Worm (Caenorhabditis elegans) whole organism, L3 larva: ENCODE measurements around the gene elli-1.
A peak's percentile ranks its signal among the peaks of the same experiment; 100 is the strongest.
"Not testable (repeated sequence)": the region's sequence is repeated elsewhere in the genome, so short reads cannot be mapped to it uniquely, and the experiment has no call there.

Experiments used
- R02D3.7 ChIP-seq: fragments of 150-350 bp; optimal IDR thresholded peaks from 2 replicates; lab custom pipeline; 2014; ENCODE audit warnings: missing biosample characterization, missing genetic modification characterization
- ZK546.5 ChIP-seq: sonication (generic microtip); optimal IDR thresholded peaks from 2 replicates; lab custom pipeline; 2017; ENCODE audit warnings: missing biosample characterization, missing genetic modification characterization
- aly-2 ChIP-seq: fragments of 150-350 bp; optimal IDR thresholded peaks from 2 replicates; lab custom pipeline; 2014; ENCODE audit warnings: missing biosample characterization, missing genetic modification characterization
- ama-1 ChIP-seq: fragments of 150-350 bp; optimal IDR thresholded peaks from 2 replicates; lab custom pipeline; 2018
- ceh-28 ChIP-seq: fragments of 150-350 bp; optimal IDR thresholded peaks from 2 replicates; lab custom pipeline; 2014; ENCODE audit warnings: missing biosample characterization, missing genetic modification reagents, missing genetic modification characterization
- ceh-82 ChIP-seq: fragments of 150-350 bp; optimal IDR thresholded peaks from 2 replicates; lab custom pipeline; 2014; ENCODE audit warnings: missing biosample characterization, missing genetic modification characterization
- ceh-9 ChIP-seq: sonication (generic microtip); optimal IDR thresholded peaks from 2 replicates; lab custom pipeline; 2018; ENCODE audit warnings: missing biosample characterization, missing genetic modification characterization
- daf-12 ChIP-seq: fragments of 150-350 bp; optimal IDR thresholded peaks from 2 replicates; lab custom pipeline; 2014; ENCODE audit warnings: missing biosample characterization, missing genetic modification reagents, missing genetic modification characterization
- egl-27 ChIP-seq: sonication (generic microtip); optimal IDR thresholded peaks from 4 replicates; lab custom pipeline; 2017; ENCODE audit warnings: missing biosample characterization, missing genetic modification reagents, missing genetic modification characterization
- egl-5 ChIP-seq: fragments of 150-350 bp; optimal IDR thresholded peaks from 2 replicates; lab custom pipeline; 2017; ENCODE audit warnings: missing biosample characterization, missing genetic modification reagents, missing genetic modification characterization, inconsistent platforms
- elt-1 ChIP-seq: fragments of 150-350 bp; optimal IDR thresholded peaks from 2 replicates; lab custom pipeline; 2014; ENCODE audit warnings: missing biosample characterization, missing genetic modification characterization
- elt-2 ChIP-seq: sonication (generic microtip); optimal IDR thresholded peaks from 2 replicates; lab custom pipeline; 2016; ENCODE audit warnings: missing genetic modification reagents, mild to moderate bottlenecking, missing genetic modification characterization, missing compliant biosample characterization
- elt-3 ChIP-seq, 3 experiments: fragments of 150-350 bp in 1 of 3; sonication (generic microtip) in 2 of 3; optimal IDR thresholded peaks; 2 replicates in 2 of 3; 4 replicates in 1 of 3; lab custom pipeline; 2014 to 2017; ENCODE audit warnings: missing biosample characterization in 3 of 3, missing genetic modification characterization in 3 of 3
- eor-1 ChIP-seq, 2 experiments: fragments of 150-350 bp; optimal IDR thresholded peaks; 2 replicates each; lab custom pipeline; 2014 to 2018; ENCODE audit warnings: missing biosample characterization in 2 of 2, missing genetic modification characterization in 2 of 2
- fkh-2 ChIP-seq: fragments of 150-350 bp; optimal IDR thresholded peaks from 2 replicates; lab custom pipeline; 2014; ENCODE audit warnings: missing biosample characterization, missing genetic modification reagents, missing genetic modification characterization
- fos-1 ChIP-seq: fragments of 150-350 bp; optimal IDR thresholded peaks from 2 replicates; lab custom pipeline; 2014; ENCODE audit warnings: missing biosample characterization, missing genetic modification characterization
- jun-1 ChIP-seq: fragments of 150-350 bp; optimal IDR thresholded peaks from 2 replicates; lab custom pipeline; 2014; ENCODE audit warnings: missing biosample characterization, missing genetic modification reagents, missing genetic modification characterization
- lin-15B ChIP-seq: fragments of 150-350 bp; optimal IDR thresholded peaks from 2 replicates; lab custom pipeline; 2014; ENCODE audit warnings: missing biosample characterization, missing genetic modification characterization
- lsy-12 ChIP-seq: sonication (generic microtip); optimal IDR thresholded peaks from 2 replicates; lab custom pipeline; 2016; ENCODE audit warnings: mild to moderate bottlenecking, missing genetic modification characterization, missing compliant biosample characterization
- mml-1 ChIP-seq: fragments of 150-350 bp; sonication (generic microtip); optimal IDR thresholded peaks from 3 replicates; lab custom pipeline; 2014; ENCODE audit warnings: missing biosample characterization, missing genetic modification characterization
- nfya-1 ChIP-seq: sonication (generic microtip); optimal IDR thresholded peaks from 2 replicates; lab custom pipeline; 2017; ENCODE audit warnings: missing genetic modification characterization, mild to moderate bottlenecking, missing compliant biosample characterization, antibody characterized with exemption, moderate library complexity; ENCODE audit not compliant: insufficient read depth
- nhr-12 ChIP-seq: fragments of 150-350 bp; optimal IDR thresholded peaks from 2 replicates; lab custom pipeline; 2014; ENCODE audit warnings: missing biosample characterization, missing genetic modification characterization
- nhr-23 ChIP-seq: fragments of 150-350 bp; optimal IDR thresholded peaks from 2 replicates; lab custom pipeline; 2014; ENCODE audit warnings: missing biosample characterization, missing genetic modification reagents, missing genetic modification characterization
- nhr-237 ChIP-seq: fragments of 150-350 bp; optimal IDR thresholded peaks from 2 replicates; lab custom pipeline; 2014; ENCODE audit warnings: missing biosample characterization, missing genetic modification characterization
- nhr-25 ChIP-seq: sonication (generic microtip); optimal IDR thresholded peaks from 2 replicates; lab custom pipeline; 2017; ENCODE audit warnings: missing biosample characterization, missing genetic modification characterization
- nhr-43 ChIP-seq: sonication (generic microtip); optimal IDR thresholded peaks from 2 replicates; lab custom pipeline; 2016; ENCODE audit warnings: mild to moderate bottlenecking, missing genetic modification characterization, missing compliant biosample characterization; ENCODE audit not compliant: poor library complexity, severe bottlenecking
- nhr-67 ChIP-seq: fragments of 150-350 bp; optimal IDR thresholded peaks from 2 replicates; lab custom pipeline; 2014; ENCODE audit warnings: missing biosample characterization, missing genetic modification characterization
- nhr-77 ChIP-seq: fragments of 150-350 bp; optimal IDR thresholded peaks from 2 replicates; lab custom pipeline; 2014; ENCODE audit warnings: missing biosample characterization, missing genetic modification characterization
- pha-4 ChIP-seq: fragments of 150-350 bp; optimal IDR thresholded peaks from 2 replicates; lab custom pipeline; 2014; ENCODE audit warnings: missing biosample characterization, missing genetic modification reagents, missing genetic modification characterization
- pqm-1 ChIP-seq: fragments of 150-350 bp; optimal IDR thresholded peaks from 2 replicates; lab custom pipeline; 2017; ENCODE audit warnings: missing biosample characterization, missing genetic modification characterization, inconsistent platforms
- skn-1 ChIP-seq: fragments of 150-350 bp; optimal IDR thresholded peaks from 2 replicates; lab custom pipeline; 2014; ENCODE audit warnings: missing biosample characterization, missing genetic modification characterization
- snpc-4 ChIP-seq: fragments of 150-350 bp; optimal IDR thresholded peaks from 2 replicates; lab custom pipeline; 2014; ENCODE audit warnings: missing biosample characterization, missing genetic modification characterization
- unc-39 ChIP-seq: sonication (generic microtip); optimal IDR thresholded peaks from 4 replicates; lab custom pipeline; 2017; ENCODE audit warnings: missing biosample characterization, missing genetic modification characterization
- unc-62 ChIP-seq: fragments of 150-350 bp; sonication (generic microtip); optimal IDR thresholded peaks from 4 replicates; lab custom pipeline; 2014; ENCODE audit warnings: missing biosample characterization, missing genetic modification reagents, missing genetic modification characterization
- zag-1 ChIP-seq: fragments of 150-350 bp; optimal IDR thresholded peaks from 2 replicates; lab custom pipeline; 2014; ENCODE audit warnings: missing biosample characterization, missing genetic modification characterization
- ztf-11 ChIP-seq: fragments of 150-350 bp; optimal IDR thresholded peaks from 2 replicates; lab custom pipeline; 2014; ENCODE audit warnings: missing biosample characterization, missing genetic modification characterization
- ztf-4 ChIP-seq: fragments of 150-350 bp; optimal IDR thresholded peaks from 2 replicates; lab custom pipeline; 2014; ENCODE audit warnings: missing biosample characterization, missing genetic modification characterization

The elli-1 gene

DNA sequence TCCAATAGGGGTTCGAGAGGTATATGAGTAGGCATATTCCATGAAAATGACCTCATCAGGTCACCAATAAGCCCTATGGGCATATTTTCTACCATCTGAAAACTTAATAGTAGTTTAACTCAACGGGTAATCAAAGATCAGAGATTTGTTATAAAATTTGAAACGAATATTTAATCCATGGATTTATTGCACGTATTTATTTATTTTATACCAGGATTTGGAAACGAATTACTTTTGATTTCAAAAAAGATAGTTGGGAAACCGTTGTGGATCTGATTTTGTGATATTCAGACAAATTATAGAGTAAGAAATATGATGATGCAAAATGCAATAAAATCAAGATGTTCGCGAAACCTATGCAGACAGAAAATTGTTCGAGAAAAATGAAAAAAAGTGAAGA, 38.2 kb upstream of the elli-1 start, which contains the start of gene C33D9.3:
Gene C33D9.3, minus strand, starts transcription at position 101 of the 400 bp plus-strand sequence.
- TF ChIP-seq ceh-82 (no peak), elt-3 (tag; optimal IDR thresholded peaks at IDR 0.05; lab: Kevin White, UChicago) (no peak), pqm-1 (tag; lab: Kevin White, UChicago) (no peak), jun-1 (tag; lab: Kevin White, UChicago) (no peak), pha-4 (tag; lab: Kevin White, UChicago) (no peak), nhr-77 (no peak), elt-1 (tag; lab: Kevin White, UChicago) (no peak), lin-15B (tag; lab: Kevin White, UChicago) (no peak), fkh-2 (tag; lab: Kevin White, UChicago) (no peak), nhr-43 (tag; lab: Kevin White, UChicago) (no peak), ZK546.5 (tag; lab: Kevin White, UChicago) (no peak), egl-27 (tag; lab: Kevin White, UChicago) (no peak), aly-2 (tag; lab: Kevin White, UChicago) (no peak), mml-1 (tag; lab: Kevin White, UChicago) (no peak), eor-1 (tag; optimal IDR thresholded peaks at IDR 0.05; lab: Kevin White, UChicago) (no peak), skn-1 (tag; lab: Kevin White, UChicago) (no peak), egl-5 (tag; lab: Kevin White, UChicago) (no peak), nhr-237 (tag; lab: Kevin White, UChicago) (no peak)

DNA sequence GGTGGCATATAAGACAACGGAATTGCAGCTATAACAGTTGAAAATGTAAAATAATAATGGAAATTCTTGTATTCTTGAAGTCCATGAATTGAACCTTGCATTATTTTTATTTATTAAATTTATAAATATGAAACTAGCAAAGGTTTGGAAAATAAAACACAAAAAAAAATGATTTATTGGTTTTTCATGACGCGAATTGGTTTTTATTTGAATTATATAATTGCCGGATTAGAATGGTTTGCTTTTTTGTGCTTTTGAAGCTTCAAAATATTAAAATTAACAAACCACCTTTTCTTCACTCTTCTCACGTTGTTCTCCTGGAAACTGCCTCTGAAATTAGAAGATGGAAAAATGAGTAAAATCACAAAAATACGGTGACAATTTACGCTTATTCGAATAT, 35.5 kb upstream of the elli-1 start, which contains the start of gene sru-35:
Gene sru-35, minus strand, starts transcription at position 101 of the 400 bp plus-strand sequence.
- TF ChIP-seq nhr-67 (no peak), ztf-11 (tag; lab: Kevin White, UChicago) (no peak), ztf-4 (tag; lab: Kevin White, UChicago) (no peak), pha-4 (tag; lab: Kevin White, UChicago) (no peak), nhr-43 (tag; lab: Kevin White, UChicago) (no peak), pqm-1 (tag; lab: Kevin White, UChicago) (no peak), snpc-4 (tag; lab: Kevin White, UChicago) (no peak), ama-1 (no peak), R02D3.7 (no peak), nhr-77 (no peak), daf-12 (no peak), unc-62 (GFP tag; lab: Kevin White, UChicago) (no peak), fkh-2 (tag; lab: Kevin White, UChicago) (no peak), nhr-25 (tag; lab: Kevin White, UChicago) (no peak), elt-2 (tag; lab: Kevin White, UChicago) (no peak), jun-1 (tag; lab: Kevin White, UChicago) (no peak)

DNA sequence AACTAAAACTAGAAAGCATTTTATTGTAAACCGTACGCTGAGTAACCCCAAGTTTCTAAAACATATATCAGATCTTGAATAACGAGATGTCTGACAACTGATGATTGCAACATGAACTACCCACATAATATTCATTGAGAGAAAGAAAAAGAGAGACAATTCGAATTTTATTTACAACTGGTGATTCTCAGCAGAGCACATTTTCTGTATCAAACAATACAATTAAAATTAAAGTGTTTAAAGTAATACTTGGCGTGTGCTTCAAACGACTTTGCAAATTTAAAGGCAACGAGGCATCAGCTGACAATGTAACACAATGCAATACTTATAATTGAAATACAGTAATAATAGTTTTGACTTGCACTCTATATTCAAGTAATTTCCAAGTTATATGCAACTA, 33.4 kb upstream of the elli-1 start, which contains the start of gene C33D9.10:
Gene C33D9.10, minus strand, starts transcription at position 101 of the 400 bp plus-strand sequence.
- TF ChIP-seq nhr-23; pqm-1 (tag; lab: Kevin White, UChicago); pha-4 (tag; lab: Kevin White, UChicago): not testable (repeated sequence)

DNA sequence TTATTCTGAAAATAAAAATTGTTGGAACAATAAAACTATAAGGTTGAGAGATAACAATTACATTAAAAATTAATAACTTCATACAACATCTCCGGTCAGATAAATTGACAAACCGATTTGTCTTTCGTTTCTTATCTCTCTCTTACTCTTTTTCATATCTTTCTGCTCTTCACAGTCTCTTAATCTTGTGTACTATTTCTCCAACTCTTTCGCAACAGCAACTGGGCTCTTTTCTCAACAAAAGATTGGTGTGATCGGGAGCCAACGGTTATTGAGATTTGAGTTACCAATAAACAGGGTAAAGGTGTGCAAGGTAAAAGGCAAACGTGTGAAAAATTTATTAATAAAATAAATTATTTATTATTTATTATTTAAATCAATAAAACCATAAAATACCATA, 32.0 kb upstream of the elli-1 start, which contains the start of gene C33D9.8:
Gene C33D9.8, minus strand, starts transcription at position 99 of the 400 bp plus-strand sequence.
- TF ChIP-seq lsy-12 (tag; lab: Kevin White, UChicago) (no peak), nhr-77 (no peak), snpc-4 (tag; lab: Kevin White, UChicago) (no peak), pha-4 (tag; lab: Kevin White, UChicago) (peak; percentile 30), nfya-1 (tag; lab: Kevin White, UChicago) (peak; percentile 7), nhr-67 (no peak), nhr-12 (tag; lab: Kevin White, UChicago) (no peak)

DNA sequence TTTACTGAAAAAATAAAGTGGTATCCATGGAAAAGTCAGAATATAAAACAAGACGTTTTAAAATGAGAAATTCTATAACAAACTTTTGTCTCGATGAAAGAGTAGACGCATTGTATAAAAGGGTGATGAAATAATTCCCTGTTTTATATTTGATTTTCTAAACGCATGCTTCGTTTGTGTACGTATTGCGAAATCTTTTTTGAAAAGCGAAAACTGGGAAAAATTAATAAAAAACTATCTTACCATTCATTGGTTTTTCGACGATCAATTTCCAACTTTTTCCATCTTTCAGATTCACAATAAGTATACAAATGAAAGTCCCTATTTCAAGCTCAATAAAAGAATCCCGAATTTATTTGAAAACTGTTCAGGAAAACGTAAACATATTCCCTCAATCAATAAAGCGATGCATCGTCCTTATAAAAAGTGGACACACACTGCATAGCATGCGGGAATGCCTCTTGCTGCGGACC, 30.3 kb upstream of the elli-1 start, which contains the start of gene C33D9.13:
Gene C33D9.13, minus strand, starts transcription at position 423 of the 473 bp plus-strand sequence.
- TF ChIP-seq nhr-23, result no peak
- TF ChIP-seq ceh-82, result no peak
- TF ChIP-seq ceh-9 (tag; lab: Kevin White, UChicago), result no peak
- TF ChIP-seq egl-5 (tag; lab: Kevin White, UChicago), result no peak
- peak; percentile 21 for TF ChIP-seq pha-4 (tag; lab: Kevin White, UChicago)
- no peak for TF ChIP-seq unc-62 (GFP tag; lab: Kevin White, UChicago)
- TF ChIP-seq fos-1, result no peak
- no peak for TF ChIP-seq nhr-25 (tag; lab: Kevin White, UChicago)
- no peak for TF ChIP-seq fkh-2 (tag; lab: Kevin White, UChicago)
- no peak for TF ChIP-seq eor-1 (tag; optimal IDR thresholded peaks at IDR 0.05; lab: Kevin White, UChicago)
- no peak for TF ChIP-seq zag-1 (tag; lab: Kevin White, UChicago)
- TF ChIP-seq ceh-28 (tag; lab: Kevin White, UChicago), result peak; percentile 1
- TF ChIP-seq unc-39, result no peak
